Fruit fly (Drosophila melanogaster) S2 (cell line): ENCODE data around the gene atl.

Source experiments
- CG8478 ChIP-seq: fragments of >200 bp; optimal IDR thresholded peaks from 2 replicates; lab custom pipeline; 2018
- CTCF ChIP-seq, 2 experiments: fragments of >200 bp; optimal IDR thresholded peaks; 2 replicates each; lab custom pipeline; 2018

Gene atl

dm6 chr3R:24625517-24625925 is at the start of gene atl, which contains the start of gene Syx18:
Gene atl, plus strand, starts transcription at chr3R:24625671.
Gene Syx18, minus strand, starts transcription at chr3R:24625562.
- no peak for TF ChIP-seq CG8478 (lab: Kevin White, UChicago)
- peak; percentile 2 to 4 for TF ChIP-seq CTCF (optimal IDR thresholded peaks at IDR 0.05; lab: Kevin White, UChicago)

- TF ChIP-seq CTCF (optimal IDR thresholded peaks at IDR 0.05; lab: Kevin White, UChicago): no peak
- TF ChIP-seq CG8478 (lab: Kevin White, UChicago): no peak
Measured at dm6 chr3R:24575787-24576413, 49.6 kb upstream of the atl start.

DNA sequence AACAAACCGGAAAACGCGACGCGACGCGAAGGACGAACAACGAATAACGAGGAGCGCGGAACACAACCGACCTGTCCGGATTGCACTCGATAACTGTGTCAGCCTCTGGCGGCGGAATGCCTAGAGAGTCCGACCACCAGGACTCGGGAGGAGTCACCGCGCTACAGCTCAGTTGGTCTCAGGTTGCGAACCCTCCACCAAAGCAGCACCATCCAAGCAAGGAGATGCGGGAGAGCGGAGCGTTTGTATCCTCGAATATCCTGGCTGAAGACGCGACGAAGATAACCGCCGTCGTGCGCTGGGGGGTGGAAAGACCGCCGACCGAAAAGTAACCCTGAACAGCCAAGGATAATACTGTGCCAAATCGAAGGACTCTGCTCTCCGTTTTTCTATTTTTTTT is 48.1 kb upstream of the atl start:
- no peak for TF ChIP-seq CTCF (optimal IDR thresholded peaks at IDR 0.05; lab: Kevin White, UChicago)
- TF ChIP-seq CG8478 (lab: Kevin White, UChicago): no peak

- TF ChIP-seq CTCF (optimal IDR thresholded peaks at IDR 0.05; lab: Kevin White, UChicago) (no peak), CG8478 (lab: Kevin White, UChicago) (no peak)
Measured at dm6 chr3R:24580067-24580962, 45.2 kb upstream of the atl start.

dm6 chr3R:24580963-24581277 is 44.6 kb upstream of the atl start:
- no peak for TF ChIP-seq CG8478 (lab: Kevin White, UChicago)
- TF ChIP-seq CTCF (optimal IDR thresholded peaks at IDR 0.05; lab: Kevin White, UChicago): no peak

DNA sequence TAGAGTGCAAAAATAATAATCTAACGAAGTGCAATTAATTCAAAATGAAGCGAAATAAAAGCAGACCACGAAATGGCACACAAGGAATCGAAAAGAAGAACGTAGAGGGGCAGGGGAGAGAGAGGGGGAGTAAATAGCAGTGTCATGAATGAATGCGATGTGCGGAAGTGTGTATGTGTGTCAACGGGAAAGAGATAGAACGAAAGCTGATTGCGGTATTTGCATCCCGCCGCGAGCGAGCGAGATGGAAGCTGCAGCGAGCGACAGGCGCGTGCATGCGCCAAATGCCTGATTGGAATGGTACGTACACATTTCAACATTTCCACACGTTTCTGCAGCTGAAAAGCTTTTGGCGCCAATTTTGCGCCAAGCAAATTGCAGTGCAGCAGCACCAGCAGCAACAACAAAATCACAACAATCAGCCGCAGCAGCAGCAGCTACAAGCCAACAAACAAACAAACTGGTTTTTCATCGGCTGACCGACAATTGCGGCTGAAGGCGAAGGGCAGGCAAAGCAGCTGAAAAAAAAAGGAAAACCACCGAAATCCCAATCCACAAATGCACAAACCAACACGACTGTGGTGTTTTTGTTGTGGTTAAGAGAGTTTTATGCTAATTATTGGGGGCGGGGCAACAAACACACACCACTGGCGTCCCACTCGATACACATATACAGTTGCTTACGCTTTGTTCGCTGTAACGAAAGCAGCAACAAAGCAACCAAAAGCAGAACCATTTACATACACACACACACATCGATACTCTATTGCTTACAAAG is 43.4 kb upstream of the atl start:
- no peak for TF ChIP-seq CTCF (optimal IDR thresholded peaks at IDR 0.05; lab: Kevin White, UChicago)
- TF ChIP-seq CG8478 (lab: Kevin White, UChicago): no peak

DNA sequence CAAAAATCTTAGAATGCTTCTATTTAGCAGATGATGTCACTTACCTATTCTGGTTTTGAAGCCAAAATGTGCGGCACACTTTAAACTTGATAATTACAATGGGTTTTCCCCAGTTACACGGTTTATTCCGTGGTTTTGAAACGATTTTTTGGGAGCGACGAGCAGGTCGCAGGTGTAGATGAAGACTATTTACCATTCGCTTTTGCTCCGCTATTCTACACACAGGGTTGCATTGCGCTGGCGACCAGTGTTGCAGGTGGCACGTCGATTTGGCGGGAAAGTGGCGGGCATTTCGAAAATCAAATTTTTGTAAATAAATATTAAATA is 42.8 kb upstream of the atl start, which contains the start of gene REPTOR:
TSS of gene REPTOR (minus strand) at position 196 of the 327 bp plus-strand sequence.
- TF ChIP-seq CTCF (optimal IDR thresholded peaks at IDR 0.05; lab: Kevin White, UChicago): no peak
- TF ChIP-seq CG8478 (lab: Kevin White, UChicago): no peak

DNA sequence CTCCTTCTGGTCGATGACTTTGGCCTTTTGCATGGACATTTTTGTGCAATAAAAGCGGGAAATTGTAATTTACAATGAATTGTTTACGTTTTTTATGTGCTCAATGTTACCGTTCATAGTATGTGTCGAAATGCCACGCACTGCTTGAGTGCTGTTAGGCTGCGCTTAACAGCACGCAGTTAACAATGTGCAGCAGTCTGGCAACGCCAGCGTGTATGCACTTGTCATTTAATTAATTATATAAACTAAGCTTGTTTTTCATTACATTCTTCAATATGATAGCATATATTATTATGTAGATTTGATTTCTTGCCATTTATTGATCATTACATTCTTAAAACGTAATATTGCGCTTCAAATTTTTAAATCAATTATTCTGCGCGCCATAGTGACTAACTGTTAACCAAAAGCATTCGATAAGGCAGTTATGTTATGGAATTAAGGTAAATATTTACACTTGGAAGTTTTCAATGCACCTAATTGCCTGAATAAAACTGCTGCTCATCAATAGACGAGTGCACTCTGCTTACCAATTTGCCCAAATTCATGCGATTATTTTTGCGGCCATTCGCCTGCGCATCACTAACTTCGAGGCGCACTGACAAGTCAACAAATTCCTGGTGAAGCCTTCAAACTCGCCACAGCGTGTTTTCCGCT is 40.3 kb upstream of the atl start, which contains the start of the genes CG13625 and mld:
TSS of gene CG13625 (minus strand) at position 119 of the 657 bp plus-strand sequence.
TSS of gene mld (plus strand) at position 612 of the 657 bp plus-strand sequence.
- peak in 1 of 2 experiments; percentile 50 for TF ChIP-seq CTCF (optimal IDR thresholded peaks at IDR 0.05; lab: Kevin White, UChicago)
- no peak for TF ChIP-seq CG8478 (lab: Kevin White, UChicago)

DNA sequence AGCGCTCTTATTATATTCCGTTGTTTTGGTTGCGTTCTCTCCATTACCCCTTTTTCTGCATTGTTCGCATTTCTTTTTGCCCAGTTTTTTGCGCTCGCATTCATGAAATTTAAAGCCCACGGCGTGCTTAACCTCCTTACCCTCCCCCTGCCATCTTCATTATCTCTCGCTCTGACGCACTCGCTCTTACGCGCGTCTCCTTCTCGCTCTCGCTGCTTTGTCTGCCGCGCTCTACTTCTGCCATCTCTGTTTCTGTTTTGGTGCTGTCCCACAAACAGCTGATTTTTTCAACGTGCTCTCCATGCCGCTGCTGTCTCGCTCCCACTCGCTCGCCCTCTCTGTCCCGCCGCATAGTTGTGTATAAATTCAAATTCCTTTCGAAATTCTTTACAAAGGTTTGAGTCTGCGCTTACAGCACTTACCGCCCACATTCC is 39.0 kb upstream of the atl start:
- no peak for TF ChIP-seq CG8478 (lab: Kevin White, UChicago)
- peak; percentile 60 to 62 for TF ChIP-seq CTCF (optimal IDR thresholded peaks at IDR 0.05; lab: Kevin White, UChicago)

DNA sequence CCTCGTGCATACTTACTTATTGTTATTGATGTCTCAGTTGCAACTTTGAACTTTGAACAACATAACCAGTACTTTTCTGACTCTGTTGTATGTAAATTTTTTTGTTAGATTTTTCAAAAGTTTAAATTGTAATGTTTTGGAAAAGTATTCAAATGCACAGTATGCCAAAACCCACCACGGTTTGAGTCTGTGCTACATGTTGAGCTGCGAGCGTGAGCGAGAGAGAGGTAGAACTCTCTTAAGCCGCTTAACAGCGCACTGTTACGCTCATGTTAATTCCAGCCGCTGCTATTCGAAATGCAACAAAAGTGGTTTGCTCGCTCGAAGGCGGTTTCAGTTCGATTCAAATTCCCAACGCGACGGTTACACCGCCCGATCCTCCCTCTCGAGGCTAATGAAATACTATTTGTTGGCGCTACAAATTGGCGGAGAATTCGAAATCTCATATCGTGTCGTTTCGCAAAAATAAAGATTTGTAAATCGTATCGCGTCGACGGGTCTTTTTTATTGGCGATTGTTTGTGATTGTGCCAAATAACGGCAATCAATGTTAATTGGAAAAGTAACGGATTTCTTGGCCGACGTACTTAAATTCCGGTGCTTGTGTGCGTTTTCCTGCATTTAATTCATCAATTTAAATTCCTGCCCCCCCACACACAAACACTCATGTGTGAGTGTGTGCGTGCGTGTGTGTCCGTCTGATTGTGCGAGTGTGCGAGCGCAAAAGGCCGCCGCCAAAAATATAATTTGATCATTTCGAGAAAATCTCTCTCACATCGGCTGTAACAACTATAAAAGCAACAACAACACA is 36.4 kb upstream of the atl start:
- TF ChIP-seq CTCF (optimal IDR thresholded peaks at IDR 0.05; lab: Kevin White, UChicago) (no peak), CG8478 (lab: Kevin White, UChicago) (no peak)

dm6 chr3R:24590276-24590675 is 35.2 kb upstream of the atl start:
- no peak for TF ChIP-seq CTCF (optimal IDR thresholded peaks at IDR 0.05; lab: Kevin White, UChicago)
- TF ChIP-seq CG8478 (lab: Kevin White, UChicago): no peak

DNA sequence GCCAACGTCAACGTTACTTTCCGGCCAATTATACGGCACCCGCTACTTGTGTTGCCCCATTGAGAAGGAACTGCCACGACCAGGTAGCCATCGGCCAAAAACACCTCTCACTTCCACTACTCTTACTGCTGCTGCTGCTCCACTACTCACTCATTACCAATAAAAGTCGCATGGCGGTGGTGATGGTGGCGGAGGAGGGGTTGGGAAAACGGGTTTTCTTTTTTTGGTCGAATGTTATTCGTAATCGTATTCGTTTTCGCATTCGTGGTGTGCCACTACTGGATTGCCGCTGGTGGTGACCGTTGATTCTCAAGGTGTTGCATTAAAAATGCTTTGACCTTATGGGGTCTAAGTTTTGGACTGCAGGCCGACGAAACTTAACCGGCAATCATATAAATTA is 31.7 kb upstream of the atl start:
- no peak for TF ChIP-seq CG8478 (lab: Kevin White, UChicago)
- no peak for TF ChIP-seq CTCF (optimal IDR thresholded peaks at IDR 0.05; lab: Kevin White, UChicago)
